Worm (Caenorhabditis elegans): ENCODE results near the gene str-149.

Gene str-149

DNA sequence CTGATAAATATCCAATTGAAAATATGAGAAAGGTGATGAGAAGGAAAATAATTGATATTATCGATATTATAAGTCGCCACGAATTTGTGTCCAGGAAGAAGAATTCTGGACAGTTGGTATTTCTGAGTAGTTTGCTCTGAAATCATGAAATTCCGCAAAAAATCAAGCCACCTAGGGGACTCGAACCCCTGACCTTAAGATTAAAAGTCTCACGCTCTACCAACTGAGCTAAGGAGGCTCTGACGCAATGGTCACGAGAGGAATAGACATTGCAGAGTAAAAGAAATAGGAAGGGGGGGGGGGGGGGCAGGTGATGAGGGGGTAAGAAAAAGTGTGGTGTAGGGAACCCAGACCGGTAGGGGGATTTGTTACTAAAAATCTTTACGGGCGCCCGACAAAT lies 48.6 kb downstream of the str-149 start:
- TF ChIP-seq flt-1 (GFP tag; IDR thresholded peaks at IDR 0.05) (peak; percentile 84), cog-1 (tag; optimal IDR thresholded peaks at IDR 0.05) (no peak), ref-1 (GFP tag; conservative IDR thresholded peaks at IDR 0.05) (peak; percentile 52; the same call in 1 of the 2 replicates), tab-1 (GFP tag; IDR thresholded peaks at IDR 0.05) (peak; percentile 71; the same call in 1 of the 2 replicates)

DNA sequence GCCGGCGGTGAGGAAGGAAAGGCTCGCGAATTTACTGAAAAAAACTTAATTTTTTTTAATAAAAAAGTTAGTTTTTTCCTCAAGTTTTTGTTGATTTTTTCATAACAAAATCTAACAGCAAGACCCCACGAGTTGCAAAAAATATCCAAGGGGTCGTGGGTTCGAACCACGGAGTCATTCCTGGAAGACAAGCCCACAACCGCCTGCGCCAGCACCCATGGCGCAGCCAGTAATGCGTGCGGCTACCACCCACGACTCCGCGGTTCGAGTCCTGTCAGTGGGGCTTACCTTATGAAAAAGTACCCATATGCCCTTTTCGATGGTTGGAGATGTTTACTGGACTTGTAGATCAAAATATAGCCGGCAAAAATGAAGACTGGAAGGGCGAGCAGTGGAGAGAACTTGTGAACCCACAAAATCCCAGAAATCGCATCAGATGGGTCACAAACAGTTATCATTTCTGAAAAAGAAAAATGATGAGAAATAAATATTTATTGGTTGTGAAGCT lies 49.5 kb downstream of the str-149 start, which contains the start of gene Y70C5A.2:
Y70C5A.2 (minus strand) TSS at position 458 of the 508 bp plus-strand sequence.
- TF ChIP-seq ztf-29 (GFP tag; IDR thresholded peaks at IDR 0.05) (no peak), cog-1 (tag; optimal IDR thresholded peaks at IDR 0.05) (no peak), ref-1 (GFP tag; conservative IDR thresholded peaks at IDR 0.05) (no peak), T22C8.4 (GFP tag; IDR thresholded peaks at IDR 0.05) (no peak)

All from whole organism, midembryonic.